Worm (Caenorhabditis elegans) whole organism, late embryonic: ENCODE results near the gene F09C6.3.

Source experiments
- C38D4.7 ChIP-seq: fragments of 200-800 bp; sonication (Bioruptor generic); optimal IDR thresholded peaks from 2 replicates; lab custom pipeline; 2018; ENCODE audit warnings: mild to moderate bottlenecking, missing genetic modification characterization, moderate library complexity, missing compliant biosample characterization
- F13H6.1 ChIP-seq: sonication (generic microtip); optimal IDR thresholded peaks from 2 replicates; lab custom pipeline; 2016; ENCODE audit warnings: missing genetic modification characterization, missing compliant biosample characterization
- ama-1 ChIP-seq: fragments of 150-350 bp; optimal IDR thresholded peaks from 2 replicates; lab custom pipeline; 2014
- ceh-24 ChIP-seq: sonication (generic microtip); optimal IDR thresholded peaks from 2 replicates; lab custom pipeline; 2016; ENCODE audit warnings: mild to moderate bottlenecking, missing genetic modification characterization, missing compliant biosample characterization
- dve-1 ChIP-seq: sonication (generic microtip); optimal IDR thresholded peaks from 2 replicates; lab custom pipeline; 2017; ENCODE audit warnings: antibody characterized with exemption, mild to moderate bottlenecking, missing genetic modification characterization, missing compliant biosample characterization
- ets-4 ChIP-seq: sonication (generic microtip); optimal IDR thresholded peaks from 2 replicates; lab custom pipeline; 2016; ENCODE audit warnings: missing genetic modification characterization, missing compliant biosample characterization
- hlh-13 ChIP-seq: fragments of 200-800 bp; sonication (Bioruptor generic); optimal IDR thresholded peaks from 2 replicates; lab custom pipeline; 2018; ENCODE audit warnings: mild to moderate bottlenecking, missing genetic modification characterization, missing compliant biosample characterization
- madf-2 ChIP-seq: sonication (generic microtip); optimal IDR thresholded peaks from 2 replicates; lab custom pipeline; 2017; ENCODE audit warnings: missing genetic modification characterization, missing compliant biosample characterization
- pax-1 ChIP-seq: fragments of 150-350 bp; optimal IDR thresholded peaks from 2 replicates; lab custom pipeline; 2014; ENCODE audit warnings: missing biosample characterization, missing genetic modification characterization
- rnt-1 ChIP-seq: sonication (generic microtip); optimal IDR thresholded peaks from 2 replicates; lab custom pipeline; 2016; ENCODE audit warnings: missing genetic modification characterization, missing compliant biosample characterization
- tbx-2 ChIP-seq: sonication (generic microtip); optimal IDR thresholded peaks from 2 replicates; lab custom pipeline; 2016; ENCODE audit warnings: missing genetic modification characterization, missing compliant biosample characterization
- tbx-7 ChIP-seq: sonication (generic microtip); optimal IDR thresholded peaks from 2 replicates; lab custom pipeline; 2016; ENCODE audit warnings: missing genotype, missing genetic modification characterization, missing compliant biosample characterization

- TF ChIP-seq rnt-1 (tag; lab: Kevin White, UChicago): no peak
- no peak for TF ChIP-seq hlh-13 (GFP tag; lab: Kevin White, UChicago)
- no peak for TF ChIP-seq F13H6.1 (tag; lab: Kevin White, UChicago)
- TF ChIP-seq ets-4 (tag; lab: Kevin White, UChicago): no peak
- no peak for TF ChIP-seq ceh-24
- no peak for TF ChIP-seq ama-1 (lab: Kevin White, UChicago)
- no peak for TF ChIP-seq pax-1
- TF ChIP-seq dve-1 (tag; lab: Kevin White, UChicago): no peak
- no peak for TF ChIP-seq C38D4.7
- no peak for TF ChIP-seq madf-2
- TF ChIP-seq tbx-7 (tag; lab: Kevin White, UChicago): no peak
- TF ChIP-seq tbx-2 (tag; lab: Kevin White, UChicago): no peak
Observed at ce11 chrV:16842941-16843340, 37.0 kb downstream of the F09C6.3 start, which contains the start of gene clec-25.
